Worm (Caenorhabditis elegans) whole organism, young adult: Measurements from ENCODE around the gene npr-41.

Experiments
- F22D6.2 ChIP-seq: sonication (generic microtip); optimal IDR thresholded peaks from 2 replicates; lab custom pipeline; 2016; ENCODE audit warnings: mild to moderate bottlenecking, missing genetic modification characterization, missing compliant biosample characterization
- F23B12.7 ChIP-seq: sonication (generic microtip); optimal IDR thresholded peaks from 2 replicates; lab custom pipeline; 2017; ENCODE audit warnings: missing genetic modification characterization, mild to moderate bottlenecking, missing compliant biosample characterization, antibody characterized with exemption, moderate library complexity; ENCODE audit not compliant: insufficient read depth
- F55B11.4 ChIP-seq: sonication (generic microtip); optimal IDR thresholded peaks from 2 replicates; lab custom pipeline; 2016; ENCODE audit warnings: missing compliant biosample characterization, missing genetic modification characterization, borderline replicate concordance; ENCODE audit not compliant: insufficient read depth
- F57C9.4 ChIP-seq: sonication (generic microtip); optimal IDR thresholded peaks from 2 replicates; lab custom pipeline; 2017; ENCODE audit warnings: mild to moderate bottlenecking, missing genetic modification characterization, missing compliant biosample characterization
- T07F8.4 ChIP-seq: sonication (generic microtip); optimal IDR thresholded peaks from 2 replicates; lab custom pipeline; 2016; ENCODE audit warnings: mild to moderate bottlenecking, missing genetic modification characterization, moderate library complexity, missing compliant biosample characterization
- Y53F4B.3 ChIP-seq: fragments of 200-800 bp; sonication (Bioruptor generic); IDR thresholded peaks from 2 replicates; pipeline ENCODE4 v1.3.6; 2022; ENCODE audit warnings: missing genetic modification reagents, missing genetic modification characterization, missing compliant biosample characterization
- Y79H2A.3 ChIP-seq: fragments of 200-800 bp; sonication (Bioruptor generic); conservative IDR thresholded peaks from 2 replicates; pipeline ENCODE4 v1.3.6; 2022; ENCODE audit warnings: missing genetic modification reagents, missing genetic modification characterization, missing compliant biosample characterization
- ama-1 ChIP-seq, 3 experiments: fragments of 150-350 bp in 1 of 3; sonication (generic microtip) in 2 of 3; optimal IDR thresholded peaks; 2 replicates each; lab custom pipeline; 2014 to 2018; ENCODE audit warnings: missing biosample characterization in 2 of 3, missing genetic modification characterization in 2 of 3, missing genetic modification reagents in 2 of 3
- bed-2 ChIP-seq: fragments of 200-800 bp; sonication (Bioruptor generic); IDR thresholded peaks from 2 replicates; pipeline ENCODE4 v1.3.6; 2022; ENCODE audit warnings: missing genetic modification reagents, missing genetic modification characterization, missing compliant biosample characterization
- ceh-100 ChIP-seq: fragments of 200-800 bp; sonication (Bioruptor generic); IDR thresholded peaks from 2 replicates; pipeline ENCODE4 v1.3.6; 2022; ENCODE audit warnings: missing genetic modification reagents, missing genetic modification characterization, missing compliant biosample characterization
- ceh-79 ChIP-seq: sonication (generic microtip); optimal IDR thresholded peaks from 2 replicates; lab custom pipeline; 2017; ENCODE audit warnings: mild to moderate bottlenecking, missing genetic modification characterization, missing compliant biosample characterization
- egl-44 ChIP-seq: fragments of 200-800 bp; sonication (Bioruptor generic); IDR thresholded peaks from 2 replicates; pipeline ENCODE4 v1.3.6; 2022; ENCODE audit warnings: missing genetic modification reagents, missing genetic modification characterization, missing compliant biosample characterization
- ekl-4 ChIP-seq: fragments of 200-800 bp; sonication (Bioruptor generic); IDR thresholded peaks from 2 replicates; pipeline ENCODE4 v1.3.6; 2022; ENCODE audit warnings: missing genetic modification reagents, missing genetic modification characterization, missing compliant biosample characterization
- him-1 ChIP-seq: sonication (generic microtip); optimal IDR thresholded peaks from 2 replicates; lab custom pipeline; 2016; ENCODE audit warnings: missing genotype, missing genetic modification reagents, missing genetic modification characterization, missing compliant biosample characterization
- lag-1 ChIP-seq: fragments of 200-800 bp; sonication (Bioruptor generic); IDR thresholded peaks from 2 replicates; pipeline ENCODE4 v1.3.6; 2022; ENCODE audit warnings: missing genetic modification reagents, missing genetic modification characterization, missing compliant biosample characterization
- lsl-1 ChIP-seq: fragments of 200-800 bp; sonication (Bioruptor generic); optimal IDR thresholded peaks from 2 replicates; lab custom pipeline; 2018; ENCODE audit warnings: mild to moderate bottlenecking, missing genetic modification characterization, moderate library complexity, missing compliant biosample characterization
- madf-10 ChIP-seq: sonication (generic microtip); optimal IDR thresholded peaks from 2 replicates; lab custom pipeline; 2016; ENCODE audit warnings: mild to moderate bottlenecking, missing genetic modification characterization, missing compliant biosample characterization
- madf-6 ChIP-seq: fragments of 200-800 bp; sonication (Bioruptor generic); IDR thresholded peaks from 2 replicates; pipeline ENCODE4 v1.3.6; 2022; ENCODE audit warnings: missing genetic modification reagents, missing genetic modification characterization, missing compliant biosample characterization
- mes-4 ChIP-seq: sonication (generic microtip); optimal IDR thresholded peaks from 2 replicates; lab custom pipeline; 2016; ENCODE audit warnings: missing genotype, missing genetic modification characterization, missing compliant biosample characterization
- mxl-1 ChIP-seq: sonication (generic microtip); optimal IDR thresholded peaks from 2 replicates; lab custom pipeline; 2016; ENCODE audit warnings: missing genetic modification characterization, missing compliant biosample characterization
- nhr-120 ChIP-seq: fragments of 200-800 bp; sonication (Bioruptor generic); IDR thresholded peaks from 2 replicates; pipeline ENCODE4 v1.3.6; 2022; ENCODE audit warnings: missing genetic modification characterization, missing compliant biosample characterization
- nhr-80 ChIP-seq: sonication (generic microtip); optimal IDR thresholded peaks from 2 replicates; lab custom pipeline; 2016; ENCODE audit warnings: missing genetic modification characterization, missing compliant biosample characterization
- rcor-1 ChIP-seq: fragments of 200-800 bp; sonication (Bioruptor generic); IDR thresholded peaks from 2 replicates; pipeline ENCODE4 v1.3.6; 2022; ENCODE audit warnings: missing genetic modification reagents, missing genetic modification characterization, missing compliant biosample characterization
- repo-1 ChIP-seq: sonication (generic microtip); optimal IDR thresholded peaks from 2 replicates; lab custom pipeline; 2017; ENCODE audit warnings: mild to moderate bottlenecking, missing genetic modification characterization, missing compliant biosample characterization
- sea-2 ChIP-seq: fragments of 200-800 bp; sonication (Bioruptor generic); IDR thresholded peaks from 2 replicates; pipeline ENCODE4 v1.3.6; 2022; ENCODE audit warnings: missing genetic modification characterization, missing compliant biosample characterization
- snpc-3.4 ChIP-seq: sonication (generic microtip); optimal IDR thresholded peaks from 2 replicates; lab custom pipeline; 2017; ENCODE audit warnings: missing genetic modification characterization, mild to moderate bottlenecking, missing compliant biosample characterization, antibody characterized with exemption, moderate library complexity, missing genotype, missing genetic modification reagents
- tbp1 ChIP-seq: fragments of 200-800 bp; sonication (Bioruptor generic); optimal IDR thresholded peaks from 2 replicates; lab custom pipeline; 2018; ENCODE audit warnings: mild to moderate bottlenecking, missing genetic modification characterization, missing compliant biosample characterization
- unc-130 ChIP-seq: sonication (generic microtip); optimal IDR thresholded peaks from 2 replicates; lab custom pipeline; 2016; ENCODE audit warnings: missing genetic modification reagents, missing genetic modification characterization, missing compliant biosample characterization
- unc-62 ChIP-seq: fragments of 150-350 bp; optimal IDR thresholded peaks from 2 replicates; lab custom pipeline; 2014; ENCODE audit warnings: missing biosample characterization, missing genetic modification reagents, missing genetic modification characterization
- ztf-22 ChIP-seq: fragments of 200-800 bp; sonication (Bioruptor generic); optimal IDR thresholded peaks from 2 replicates; lab custom pipeline; 2018; ENCODE audit warnings: mild to moderate bottlenecking, missing genetic modification characterization, moderate library complexity, missing compliant biosample characterization
- ztf-25 ChIP-seq: fragments of 200-800 bp; sonication (Bioruptor generic); IDR thresholded peaks from 2 replicates; pipeline ENCODE4 v1.3.6; 2022; ENCODE audit warnings: missing genetic modification reagents, missing genetic modification characterization, missing compliant biosample characterization
- ztf-26 ChIP-seq: sonication (generic microtip); optimal IDR thresholded peaks from 2 replicates; lab custom pipeline; 2017; ENCODE audit warnings: missing genetic modification characterization, missing compliant biosample characterization
- ztf-28 ChIP-seq: fragments of 200-800 bp; sonication (Bioruptor generic); IDR thresholded peaks from 2 replicates; pipeline ENCODE4 v1.3.6; 2022; ENCODE audit warnings: missing genetic modification reagents, missing genetic modification characterization, missing compliant biosample characterization

Gene npr-41

DNA sequence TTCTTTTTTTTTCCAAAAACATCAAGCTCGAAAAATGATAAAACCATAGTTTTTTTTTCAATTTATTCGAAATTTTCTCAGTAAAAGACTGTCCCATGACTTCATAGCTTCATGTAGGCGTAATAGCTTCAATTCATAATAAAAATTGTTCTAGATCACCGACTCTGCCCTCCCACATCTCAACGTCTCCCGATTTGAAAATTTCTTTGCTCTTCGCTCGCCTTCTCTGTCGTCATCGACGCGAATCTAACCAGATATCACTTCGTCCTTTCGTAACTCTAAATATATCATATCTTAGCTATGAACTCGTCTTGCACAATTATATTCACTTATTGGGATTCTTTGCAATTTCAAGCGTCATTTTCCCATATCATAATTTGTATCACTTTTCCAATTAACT, 4.3 kb downstream of the npr-41 start, which contains the start of gene srh-44:
Gene srh-44, plus strand, starts transcription at position 301 of the 400 bp plus-strand sequence.
- TF ChIP-seq egl-44 (GFP tag; lab: Robert Waterston, UW) (no peak), F22D6.2 (tag; lab: Kevin White, UChicago) (no peak), T07F8.4 (tag; lab: Kevin White, UChicago) (no peak), ztf-26 (no peak), mes-4 (tag; lab: Kevin White, UChicago) (no peak)
- TF ChIP-seq, all 124 proteins: peak for 0

DNA sequence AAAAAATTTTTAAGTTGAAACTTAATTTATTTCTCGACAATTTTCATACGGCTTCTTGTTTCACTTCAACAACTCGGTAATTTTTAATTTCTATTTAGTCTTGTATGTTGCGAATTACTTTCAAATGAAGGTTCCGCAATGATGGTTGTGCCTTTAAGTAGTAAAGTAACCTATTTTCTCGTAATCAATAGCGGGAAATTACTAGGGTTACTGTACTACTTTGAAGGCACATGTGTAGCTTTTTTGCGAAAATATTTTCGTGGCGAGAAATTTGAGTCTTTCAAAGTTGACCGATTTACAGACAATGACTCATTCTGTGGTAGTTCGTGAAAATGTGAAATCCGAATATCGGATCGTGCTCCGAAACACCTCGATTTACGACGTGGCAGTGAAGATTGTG, 7.7 kb downstream of the npr-41 start, which contains the start of gene B0334.10:
Gene B0334.10, plus strand, starts transcription at position 301 of the 400 bp plus-strand sequence.
- TF ChIP-seq rcor-1 (GFP tag; lab: Robert Waterston, UW), result no peak
- TF ChIP-seq F55B11.4 (tag; lab: Kevin White, UChicago), result no peak
- no peak for TF ChIP-seq bed-2 (GFP tag; lab: Robert Waterston, UW)
- no peak for TF ChIP-seq nhr-80 (tag; lab: Kevin White, UChicago)
- no peak for TF ChIP-seq madf-6 (GFP tag; lab: Robert Waterston, UW)
- TF ChIP-seq madf-10 (tag; lab: Kevin White, UChicago), result no peak
- no peak for TF ChIP-seq unc-62 (GFP tag; lab: Kevin White, UChicago)
- no peak for TF ChIP-seq ceh-79
- no peak for TF ChIP-seq tbp1
- no peak for TF ChIP-seq unc-130 (GFP tag; lab: Kevin White, UChicago)
- no peak for TF ChIP-seq nhr-120 (GFP tag; lab: Robert Waterston, UW)
- TF ChIP-seq him-1 (tag; lab: Kevin White, UChicago), result no peak
- no peak for TF ChIP-seq ztf-28

ce11 chrII:11521300-11521699, 10.8 kb downstream of the npr-41 start, which contains the start of gene Y62F5A.10:
TSS of gene Y62F5A.10 (plus strand) at chrII:11521600.
- TF ChIP-seq T07F8.4 (tag; lab: Kevin White, UChicago) (no peak), repo-1 (tag; lab: Kevin White, UChicago) (no peak), F57C9.4 (no peak), lag-1 (GFP tag; lab: Robert Waterston, UW) (no peak), ekl-4 (GFP tag; lab: Robert Waterston, UW) (no peak), Y79H2A.3 (no peak), snpc-3.4 (tag; lab: Kevin White, UChicago) (no peak), ztf-26 (no peak), ztf-22 (GFP tag; lab: Kevin White, UChicago) (no peak), ama-1 (optimal IDR thresholded peaks at IDR 0.05; lab: Kevin White, UChicago) (no peak), ama-1 (GFP tag; optimal IDR thresholded peaks at IDR 0.05; lab: Kevin White, UChicago) (no peak), lsl-1 (GFP tag; lab: Kevin White, UChicago) (no peak), madf-10 (tag; lab: Kevin White, UChicago) (no peak)

ce11 chrII:11526954-11527353, 16.5 kb downstream of the npr-41 start, which contains the start of gene age-1:
TSS of gene age-1 (minus strand) at chrII:11527054.
- TF ChIP-seq F23B12.7, result no peak
- no peak for TF ChIP-seq sea-2 (GFP tag; lab: Robert Waterston, UW)
- TF ChIP-seq Y53F4B.3 (GFP tag; lab: Robert Waterston, UW), result no peak
- TF ChIP-seq ztf-25 (GFP tag; lab: Robert Waterston, UW), result no peak
- TF ChIP-seq, all 124 proteins: peak for 0

DNA sequence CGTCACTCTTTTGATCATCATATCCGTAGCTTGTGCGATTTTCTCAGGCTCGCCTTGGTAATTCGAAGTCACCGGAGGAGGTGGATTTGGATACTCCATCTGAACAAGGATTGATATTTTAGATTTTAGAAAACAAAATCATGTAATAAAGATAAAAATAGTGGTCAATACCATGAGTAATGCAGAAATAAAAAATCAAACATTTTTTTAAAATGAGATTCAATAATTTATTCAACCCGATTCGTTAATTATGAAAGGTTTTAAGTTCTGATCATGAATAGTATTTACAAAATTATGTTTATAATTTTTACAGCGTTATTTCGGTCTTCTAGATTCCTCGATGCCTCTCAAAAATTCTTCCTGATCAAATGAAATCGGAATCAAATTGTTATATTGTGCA, 23.2 kb downstream of the npr-41 start, which contains the start of gene mdt-8:
Gene mdt-8, minus strand, starts transcription at position 101 of the 400 bp plus-strand sequence.
- TF ChIP-seq ceh-100 (GFP tag; lab: Robert Waterston, UW), result 0 out of 2 replicates have a peak, but pooled peaks have one; percentile 13
- TF ChIP-seq mxl-1, result no peak
- TF ChIP-seq madf-6 (GFP tag; lab: Robert Waterston, UW), result peak; percentile 39; the same call in 1 of the 2 replicates
- TF ChIP-seq, all 124 proteins: peak for 2
